Fruit fly (Drosophila melanogaster) whole organism, embryonic: Measurements from ENCODE around the gene GABPI.

ENCODE experiments used
- Atf-2 ChIP-seq: fragments of 200-800 bp; sonication (Bioruptor generic); optimal IDR thresholded peaks from 2 replicates; lab custom pipeline; 2016; ENCODE audit warnings: missing biosample characterization, missing genetic modification characterization
- CG11696 ChIP-seq: fragments of 200-800 bp; sonication (Bioruptor generic); IDR thresholded peaks from 2 replicates; pipeline ENCODE4 v1.3.6; 2022; ENCODE audit warnings: missing biosample characterization, missing genetic modification characterization
- CG1233 ChIP-seq: fragments of 200-800 bp; sonication (Bioruptor generic); optimal IDR thresholded peaks from 4 replicates; lab custom pipeline; 2018; ENCODE audit warnings: missing biosample characterization, mild to moderate bottlenecking, missing genetic modification characterization
- CG12659 ChIP-seq: fragments of 200-800 bp; sonication (Bioruptor generic); optimal IDR thresholded peaks from 3 replicates; lab custom pipeline; 2017; ENCODE audit warnings: mild to moderate bottlenecking, missing biosample characterization, missing genetic modification reagents, missing genetic modification characterization
- CG13775 ChIP-seq: fragments of 200-800 bp; sonication (Bioruptor generic); optimal IDR thresholded peaks from 3 replicates; lab custom pipeline; 2017; ENCODE audit warnings: missing biosample characterization, mild to moderate bottlenecking, missing genetic modification characterization
- CG14050 ChIP-seq: fragments of 200-800 bp; sonication (Bioruptor generic); IDR thresholded peaks from 3 replicates; pipeline ENCODE4 v1.3.6; 2022; ENCODE audit warnings: missing biosample characterization, missing genetic modification characterization
- CG14710 ChIP-seq: fragments of 200-800 bp; sonication (Bioruptor generic); optimal IDR thresholded peaks from 3 replicates; lab custom pipeline; 2019; ENCODE audit warnings: missing biosample characterization, mild to moderate bottlenecking, missing genetic modification characterization, moderate library complexity
- CG17328 ChIP-seq: fragments of 200-800 bp; sonication (Bioruptor generic); IDR thresholded peaks from 2 replicates; pipeline ENCODE4 v1.3.6; 2022; ENCODE audit warnings: missing biosample characterization, missing genetic modification characterization
- CG17802 ChIP-seq: fragments of 200-800 bp; sonication (Bioruptor generic); optimal IDR thresholded peaks from 2 replicates; lab custom pipeline; 2018; ENCODE audit warnings: missing biosample characterization, mild to moderate bottlenecking, missing genetic modification characterization, moderate library complexity
- CG17829 ChIP-seq: fragments of 200-800 bp; optimal IDR thresholded peaks from 2 replicates; lab custom pipeline; 2019; ENCODE audit warnings: missing biosample characterization, mild to moderate bottlenecking, missing genetic modification characterization, moderate library complexity
- CG30403 ChIP-seq: fragments of 200-800 bp; sonication (Bioruptor generic); optimal IDR thresholded peaks from 3 replicates; lab custom pipeline; 2016; ENCODE audit warnings: missing biosample characterization, missing genetic modification characterization
- CG34422 ChIP-seq: fragments of 200-800 bp; sonication (Bioruptor generic); IDR thresholded peaks from 3 replicates; pipeline ENCODE4 v1.3.6; 2022; ENCODE audit warnings: missing biosample characterization, missing genetic modification characterization
- CG4617 ChIP-seq: fragments of 200-800 bp; sonication (Bioruptor generic); optimal IDR thresholded peaks from 3 replicates; lab custom pipeline; 2016; ENCODE audit warnings: missing biosample characterization, missing genetic modification characterization, borderline replicate concordance
- CG7372 ChIP-seq: fragments of 200-800 bp; sonication (Bioruptor generic); IDR thresholded peaks from 2 replicates; pipeline ENCODE4 v1.3.6; 2022; ENCODE audit warnings: missing biosample characterization, missing genetic modification characterization
- CG7556 ChIP-seq: fragments of 200-800 bp; sonication (Bioruptor generic); optimal IDR thresholded peaks from 2 replicates; lab custom pipeline; 2017; ENCODE audit warnings: missing biosample characterization, mild to moderate bottlenecking, missing genetic modification characterization
- CG7745 ChIP-seq: fragments of 200-800 bp; sonication (Bioruptor generic); optimal IDR thresholded peaks from 2 replicates; lab custom pipeline; 2018; ENCODE audit warnings: missing biosample characterization, mild to moderate bottlenecking, missing genetic modification characterization, moderate library complexity
- CG8281 ChIP-seq: fragments of 200-800 bp; sonication (Bioruptor generic); optimal IDR thresholded peaks from 2 replicates; lab custom pipeline; 2018; ENCODE audit warnings: missing biosample characterization, mild to moderate bottlenecking, missing genetic modification characterization, moderate library complexity
- CG8290 ChIP-seq, 3 experiments: fragments of 200-800 bp; sonication (Bioruptor generic); optimal IDR thresholded peaks; 2 replicates each; lab custom pipeline; 2016 to 2019; ENCODE audit warnings: missing biosample characterization in 3 of 3, missing genetic modification characterization in 3 of 3, mild to moderate bottlenecking in 2 of 3, moderate library complexity in 1 of 3
- CG8388 ChIP-seq: fragments of 200-800 bp; sonication (Bioruptor generic); optimal IDR thresholded peaks from 2 replicates; lab custom pipeline; 2019; ENCODE audit warnings: missing biosample characterization, mild to moderate bottlenecking, missing genetic modification characterization, moderate library complexity
- Deaf1 ChIP-seq: fragments of 200-800 bp; optimal IDR thresholded peaks from 3 replicates; lab custom pipeline; 2019; ENCODE audit warnings: missing biosample characterization, mild to moderate bottlenecking, missing genetic modification characterization, moderate library complexity
- Dref ChIP-seq: fragments of 200-800 bp; sonication (Bioruptor generic); IDR thresholded peaks from 2 replicates; pipeline ENCODE4 v1.3.6; 2022; ENCODE audit warnings: missing biosample characterization, missing genetic modification characterization
- HmgD ChIP-seq: fragments of 200-800 bp; sonication (Bioruptor generic); optimal IDR thresholded peaks from 3 replicates; lab custom pipeline; 2016; ENCODE audit warnings: missing biosample characterization, missing genetic modification characterization
- MBD-R2 ChIP-seq: fragments of 200-800 bp; sonication (Bioruptor generic); IDR thresholded peaks from 2 replicates; pipeline ENCODE4 v1.3.6; 2022; ENCODE audit warnings: missing biosample characterization, missing genetic modification characterization
- Neu2 ChIP-seq: fragments of 200-800 bp; sonication (Bioruptor generic); optimal IDR thresholded peaks from 3 replicates; lab custom pipeline; 2016; ENCODE audit warnings: missing biosample characterization, missing genetic modification characterization, borderline replicate concordance
- Sox100B ChIP-seq: fragments of 200-800 bp; sonication (Bioruptor generic); optimal IDR thresholded peaks from 3 replicates; lab custom pipeline; 2018; ENCODE audit warnings: missing biosample characterization, mild to moderate bottlenecking, missing genetic modification characterization
- Sry-β ChIP-seq: fragments of 200-800 bp; sonication (Bioruptor generic); optimal IDR thresholded peaks from 2 replicates; lab custom pipeline; 2018; ENCODE audit warnings: missing biosample characterization, mild to moderate bottlenecking, missing genetic modification characterization, moderate library complexity
- Tbp ChIP-seq: fragments of >200 bp; optimal IDR thresholded peaks from 2 replicates; lab custom pipeline; 2018; ENCODE audit warnings: missing biosample characterization, missing genetic modification characterization
- ab ChIP-seq: fragments of 200-800 bp; sonication (Bioruptor generic); optimal IDR thresholded peaks from 2 replicates; lab custom pipeline; 2016; ENCODE audit warnings: missing biosample characterization, missing genetic modification characterization
- ap ChIP-seq: fragments of 200-800 bp; sonication (Bioruptor generic); IDR thresholded peaks from 2 replicates; pipeline ENCODE4 v1.3.6; 2022; ENCODE audit warnings: missing biosample characterization, missing genetic modification characterization
- ato ChIP-seq: fragments of 200-800 bp; sonication (Bioruptor generic); IDR thresholded peaks from 2 replicates; pipeline ENCODE4 v1.3.6; 2022; ENCODE audit warnings: missing biosample characterization, missing genetic modification characterization; ENCODE audit not compliant: partially characterized antibody
- az2 ChIP-seq: fragments of 200-800 bp; sonication (Bioruptor generic); optimal IDR thresholded peaks from 3 replicates; lab custom pipeline; 2016; ENCODE audit warnings: missing biosample characterization, missing genetic modification characterization
- bab2 ChIP-seq: fragments of 200-800 bp; sonication (Bioruptor generic); optimal IDR thresholded peaks from 2 replicates; lab custom pipeline; 2016; ENCODE audit warnings: missing biosample characterization, missing genetic modification characterization
- chif ChIP-seq, 2 experiments: fragments of 200-800 bp; sonication (Bioruptor generic); optimal IDR thresholded peaks; 3 replicates each; lab custom pipeline; 2016; ENCODE audit warnings: missing biosample characterization in 2 of 2, missing genetic modification characterization in 2 of 2
- ci ChIP-seq: fragments of 200-800 bp; sonication (Bioruptor generic); IDR thresholded peaks from 3 replicates; pipeline ENCODE4 v1.3.6; 2022; ENCODE audit warnings: missing biosample characterization, missing genetic modification characterization
- dm ChIP-seq: fragments of 200-800 bp; sonication (Bioruptor generic); optimal IDR thresholded peaks from 3 replicates; lab custom pipeline; 2016; ENCODE audit warnings: missing biosample characterization, missing genetic modification characterization
- emc ChIP-seq: fragments of 200-800 bp; sonication (Bioruptor generic); optimal IDR thresholded peaks from 2 replicates; lab custom pipeline; 2016; ENCODE audit warnings: missing biosample characterization, missing genetic modification characterization
- eyg ChIP-seq: fragments of 200-800 bp; sonication (Bioruptor generic); optimal IDR thresholded peaks from 3 replicates; lab custom pipeline; 2016; ENCODE audit warnings: missing biosample characterization, missing genetic modification characterization
- hkb ChIP-seq, 2 experiments: fragments of 200-800 bp in 1 of 2; fragments of >200 bp in 1 of 2; sonication (Bioruptor generic) in 1 of 2; IDR thresholded peaks in 1 of 2; optimal IDR thresholded peaks in 1 of 2; 2 replicates each; pipeline versions ENCODE4 v1.3.6 to Lab custom; 2017 to 2022; ENCODE audit warnings: missing biosample characterization in 1 of 2, missing genetic modification characterization in 1 of 2
- ind ChIP-seq: fragments of 200-800 bp; sonication (Bioruptor generic); optimal IDR thresholded peaks from 3 replicates; lab custom pipeline; 2016; ENCODE audit warnings: missing biosample characterization, missing genetic modification characterization
- inv ChIP-seq: fragments of 200-800 bp; sonication (Bioruptor generic); IDR thresholded peaks from 2 replicates; pipeline ENCODE4 v1.3.6; 2022; ENCODE audit warnings: missing biosample characterization, missing genetic modification characterization; ENCODE audit not compliant: partially characterized antibody
- jigr1 ChIP-seq: fragments of 200-800 bp; sonication (Bioruptor generic); IDR thresholded peaks from 3 replicates; pipeline ENCODE4 v1.3.6; 2022; ENCODE audit warnings: missing biosample characterization, missing genetic modification characterization
- jing ChIP-seq: fragments of 200-800 bp; sonication (Bioruptor generic); optimal IDR thresholded peaks from 2 replicates; lab custom pipeline; 2018; ENCODE audit warnings: missing biosample characterization, mild to moderate bottlenecking, missing genetic modification characterization
- nerfin-1 ChIP-seq: fragments of 200-800 bp; sonication (Bioruptor generic); optimal IDR thresholded peaks from 3 replicates; lab custom pipeline; 2019; ENCODE audit warnings: missing biosample characterization, mild to moderate bottlenecking, missing genetic modification characterization, moderate library complexity
- oc ChIP-seq: fragments of 200-800 bp; sonication (Bioruptor generic); optimal IDR thresholded peaks from 2 replicates; lab custom pipeline; 2018; ENCODE audit warnings: missing biosample characterization, mild to moderate bottlenecking, missing genetic modification characterization, moderate library complexity
- ro ChIP-seq: fragments of 200-800 bp; sonication (Bioruptor generic); IDR thresholded peaks from 2 replicates; pipeline ENCODE4 v1.3.6; 2022; ENCODE audit warnings: missing biosample characterization, missing genetic modification characterization
- schlank ChIP-seq: fragments of 200-800 bp; sonication (Bioruptor generic); optimal IDR thresholded peaks from 2 replicates; lab custom pipeline; 2018; ENCODE audit warnings: missing biosample characterization, mild to moderate bottlenecking, missing genetic modification characterization
- sna ChIP-seq: fragments of 200-800 bp; sonication (Bioruptor generic); IDR thresholded peaks from 2 replicates; pipeline ENCODE4 v1.3.6; 2022; ENCODE audit warnings: missing biosample characterization, missing genetic modification characterization; ENCODE audit not compliant: partially characterized antibody
- stc ChIP-seq: fragments of 200-800 bp; sonication (Bioruptor generic); IDR thresholded peaks from 2 replicates; pipeline ENCODE4 v1.3.6; 2022; ENCODE audit warnings: missing biosample characterization, missing genetic modification characterization
- usp ChIP-seq: fragments of >200 bp; optimal IDR thresholded peaks from 2 replicates; lab custom pipeline; 2017; ENCODE audit warnings: missing biosample characterization, missing genetic modification characterization

Gene GABPI

DNA sequence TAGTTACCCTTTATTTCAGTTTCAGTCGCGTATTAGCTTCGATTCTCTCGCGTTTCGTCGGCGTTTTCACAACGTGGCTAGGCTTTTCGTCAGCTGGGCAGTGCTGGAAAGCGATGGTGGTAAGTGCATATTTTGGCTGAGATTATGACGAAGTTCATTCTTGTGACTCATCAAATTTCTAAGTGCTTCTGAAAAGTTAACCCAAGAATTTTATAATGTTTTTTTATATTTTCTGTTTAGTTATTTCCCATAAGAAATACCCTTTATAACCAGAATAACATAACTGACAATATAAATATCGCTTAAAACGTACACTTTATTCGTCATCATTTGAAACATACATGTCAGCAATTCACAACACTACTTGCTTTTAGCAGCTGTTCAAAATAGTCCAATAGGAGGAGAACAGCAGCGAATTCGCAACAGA lies 6.8 kb downstream of the GABPI start, which contains the start of the genes CG17260 and SerRS (continued):
- TF ChIP-seq CG8290 (GFP tag; optimal IDR thresholded peaks at IDR 0.05; lab: Kevin White, UChicago) (peak; percentile 88), CG8290 (tag; optimal IDR thresholded peaks at IDR 0.05; lab: Kevin White, UChicago) (peak; percentile 74 to 77), CG12659 (GFP tag; lab: Kevin White, UChicago) (peak; percentile 93), CG17829 (tag; lab: Kevin White, UChicago) (peak; percentile 92), MBD-R2 (GFP tag; lab: Robert Waterston, UW) (peak; percentile 98), chif (GFP tag; optimal IDR thresholded peaks at IDR 0.05; lab: Kevin White, UChicago) (peak; percentile 89 to 94), usp (GFP tag; lab: Kevin White, UChicago) (no peak), CG8388 (GFP tag; lab: Kevin White, UChicago) (peak; percentile 89), ind (GFP tag; lab: Kevin White, UChicago) (peak; percentile 96), CG13775 (GFP tag; lab: Kevin White, UChicago) (peak; percentile 93), CG17802 (tag; lab: Kevin White, UChicago) (peak; percentile 64), Atf-2 (GFP tag; lab: Kevin White, UChicago) (peak; percentile 91), CG7556 (GFP tag; lab: Kevin White, UChicago) (peak; percentile 91), CG4617 (GFP tag; lab: Kevin White, UChicago) (peak; percentile 93), stc (GFP tag; lab: Robert Waterston, UW) (peak; percentile 86), hkb (optimal IDR thresholded peaks at IDR 0.05; lab: Kevin White, UChicago) (peak; percentile 58), hkb (GFP tag; IDR thresholded peaks at IDR 0.05; lab: Robert Waterston, UW) (peak; percentile 87), HmgD (peak; percentile 71), ato (GFP tag; lab: Robert Waterston, UW) (no peak), dm (GFP tag; lab: Kevin White, UChicago) (peak; percentile 94), nerfin-1 (tag; lab: Kevin White, UChicago) (peak; percentile 87), CG14710 (tag; lab: Kevin White, UChicago) (peak; percentile 91), emc (GFP tag; lab: Kevin White, UChicago) (peak; percentile 80), az2 (GFP tag; lab: Kevin White, UChicago) (peak; percentile 92), Sox100B (GFP tag; lab: Kevin White, UChicago) (no peak), ap (GFP tag; lab: Robert Waterston, UW) (peak; percentile 82), CG7372 (GFP tag; lab: Robert Waterston, UW) (peak; percentile 88), CG17328 (peak; percentile 81), oc (tag; lab: Kevin White, UChicago) (no peak), Tbp (GFP tag; lab: Kevin White, UChicago) (no peak), CG11696 (GFP tag; lab: Robert Waterston, UW) (no peak), CG1233 (GFP tag; lab: Kevin White, UChicago) (peak; percentile 87), Deaf1 (peak; percentile 81), bab2 (GFP tag; lab: Kevin White, UChicago) (peak; percentile 94), CG30403 (peak; percentile 98), jing (GFP tag; lab: Kevin White, UChicago) (peak; percentile 70), eyg (GFP tag; lab: Kevin White, UChicago) (peak; percentile 76), Neu2 (GFP tag; lab: Kevin White, UChicago) (peak; percentile 25), Dref (GFP tag; lab: Robert Waterston, UW) (peak; percentile 25; the same call in 1 of the 2 replicates), CG8281 (tag; lab: Kevin White, UChicago) (peak; percentile 70), CG14050 (GFP tag; lab: Robert Waterston, UW) (peak; percentile 83), jigr1 (GFP tag; lab: Robert Waterston, UW) (peak; percentile 85; the same call in 2 of the 3 replicates), ab (GFP tag; lab: Kevin White, UChicago) (peak; percentile 7), CG7745 (no peak), Sry-β (peak; percentile 42), sna (GFP tag; lab: Robert Waterston, UW) (no peak), ro (GFP tag; lab: Robert Waterston, UW) (peak; percentile 77), CG34422 (GFP tag; lab: Robert Waterston, UW) (peak; percentile 95), schlank (tag; lab: Kevin White, UChicago) (peak; percentile 80), inv (peak; percentile 34; the same call in 1 of the 2 replicates), ci (GFP tag; lab: Robert Waterston, UW) (peak; percentile 77; the same call in 1 of the 3 replicates)
